Fruit fly (Drosophila melanogaster) S2 (cell line): Measurements from ENCODE around the gene Eo.

Source experiments
- CG8478 ChIP-seq: fragments of >200 bp; optimal IDR thresholded peaks from 2 replicates; lab custom pipeline; 2018
- CTCF ChIP-seq, 2 experiments: fragments of >200 bp; optimal IDR thresholded peaks; 2 replicates each; lab custom pipeline; 2018

dm6 chrX:14866911-14867310, 51.7 kb downstream of the Eo start:
- TF ChIP-seq CTCF (optimal IDR thresholded peaks at IDR 0.05; lab: Kevin White, UChicago) (no peak), CG8478 (lab: Kevin White, UChicago) (no peak)
